Fruit fly (Drosophila melanogaster): ENCODE results near the gene CG43739.

CG43739 gene

DNA sequence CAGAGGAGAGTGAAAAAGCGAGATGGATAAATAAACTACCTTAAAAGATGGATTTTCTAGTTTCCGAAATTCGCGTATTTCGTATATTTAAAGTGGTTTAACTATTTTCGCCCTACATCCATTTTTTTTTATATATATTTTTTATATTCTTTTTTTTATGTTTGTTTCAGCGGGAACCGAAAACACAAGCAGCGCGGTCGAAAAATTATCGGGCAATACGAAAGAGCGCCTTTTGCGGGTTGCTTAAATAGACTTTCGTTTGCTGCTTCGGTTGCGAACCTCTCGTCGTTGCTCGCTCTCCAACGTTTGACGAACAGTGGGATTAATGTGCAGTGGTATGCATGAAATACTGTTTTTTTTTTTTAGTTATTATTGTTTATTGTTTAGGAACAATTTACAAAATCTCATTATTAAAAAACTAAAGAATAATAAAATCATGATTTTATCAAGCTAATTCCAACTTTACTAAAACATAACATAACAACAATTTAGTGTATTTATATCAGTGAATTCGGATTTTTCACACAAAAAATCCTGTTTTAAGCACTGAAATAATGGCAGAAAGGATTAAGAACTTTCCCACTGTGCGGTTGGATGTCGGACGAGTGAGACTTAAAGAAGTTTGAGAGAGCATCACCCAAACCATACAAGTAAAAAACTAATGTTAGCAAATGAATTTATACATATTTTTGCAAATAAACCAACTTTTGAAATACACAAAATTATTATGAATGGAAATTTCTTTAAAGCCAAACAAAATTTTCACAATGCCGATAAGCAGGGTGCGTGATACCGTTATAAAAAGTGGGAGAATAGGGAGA lies 1.3 kb downstream of the CG43739 start (continued):
- TF ChIP-seq Hr3 (GFP tag; optimal IDR thresholded peaks at IDR 0.05) (peak; percentile 70), CG17802 (tag; optimal IDR thresholded peaks at IDR 0.05) (peak; percentile 69), sens (GFP tag) (peak; percentile 95), CG7786 (GFP tag; optimal IDR thresholded peaks at IDR 0.05) (no peak), Dip2 (GFP tag; IDR thresholded peaks at IDR 0.05) (0 out of 2 replicates have a peak, but pooled peaks have one; percentile 30), CG12769 (tag; optimal IDR thresholded peaks at IDR 0.05) (no peak), Kr (GFP tag; optimal IDR thresholded peaks at IDR 0.05) (no peak), CG11085 (GFP tag; IDR thresholded peaks at IDR 0.05) (peak; percentile 87), vfl (GFP tag; optimal IDR thresholded peaks at IDR 0.05) (peak; percentile 51), cas (GFP tag; IDR thresholded peaks at IDR 0.05) (peak; percentile 61), CkIIα-i1 (GFP tag; IDR thresholded peaks at IDR 0.05) (no peak), CG14710 (tag; optimal IDR thresholded peaks at IDR 0.05) (peak; percentile 94), Dfd (GFP tag; optimal IDR thresholded peaks at IDR 0.05) (peak in 1 of 2 experiments; percentile 22), CG17361 (GFP tag; IDR thresholded peaks at IDR 0.05) (peak; percentile 99), Sox102F (GFP tag; optimal IDR thresholded peaks at IDR 0.05) (peak; percentile 75), Nf-YA (GFP tag; IDR thresholded peaks at IDR 0.05) (peak; percentile 85), chm (GFP tag; IDR thresholded peaks at IDR 0.05) (peak; percentile 55; the same call in 1 of the 2 replicates), CG2202 (tag; optimal IDR thresholded peaks at IDR 0.05) (peak; percentile 25), mld (GFP tag; IDR thresholded peaks at IDR 0.05; ENCODE audit: partially characterized antibody) (no peak), CG4404 (GFP tag; IDR thresholded peaks at IDR 0.05) (peak; percentile 86), sim (GFP tag; IDR thresholded peaks at IDR 0.05) (0 out of 2 replicates have a peak, but pooled peaks have one; percentile 46), tin (GFP tag; optimal IDR thresholded peaks at IDR 0.05) (peak; percentile 58), slp2 (GFP tag; optimal IDR thresholded peaks at IDR 0.05) (no peak), chif (GFP tag; optimal IDR thresholded peaks at IDR 0.05) (peak in 1 of 2 experiments; percentile 2), CG12942 (GFP tag; optimal IDR thresholded peaks at IDR 0.05) (peak; percentile 7), lab (GFP tag; optimal IDR thresholded peaks at IDR 0.05) (peak; percentile 96), Gug (GFP tag; IDR thresholded peaks at IDR 0.05) (peak; percentile 68; the same call in 3 of the 4 replicates), CG10543 (GFP tag; optimal IDR thresholded peaks at IDR 0.05) (peak; percentile 36), CG16813 (GFP tag; IDR thresholded peaks at IDR 0.05; ENCODE audit: partially characterized antibody) (no peak), CG5953 (GFP tag; IDR thresholded peaks at IDR 0.05) (no peak), CG12744 (GFP tag; optimal IDR thresholded peaks at IDR 0.05) (peak; percentile 4), dimm (GFP tag; IDR thresholded peaks at IDR 0.05) (no peak), hb (GFP tag; IDR thresholded peaks at IDR 0.05; ENCODE audit: partially characterized antibody) (no peak), Sox100B (GFP tag; optimal IDR thresholded peaks at IDR 0.05) (peak; percentile 94), CG7987 (GFP tag; optimal IDR thresholded peaks at IDR 0.05) (peak; percentile 83), CG12071 (GFP tag; optimal IDR thresholded peaks at IDR 0.05) (peak; percentile 82), Taf1 (GFP tag; IDR thresholded peaks at IDR 0.05) (peak; percentile 50; the same call in 1 of the 2 replicates), Awh (GFP tag; IDR thresholded peaks at IDR 0.05) (peak; percentile 84), Sin3A (optimal IDR thresholded peaks at IDR 0.05) (no peak), CG15073 (GFP tag; optimal IDR thresholded peaks at IDR 0.05) (peak; percentile 7), ewg (GFP tag; optimal IDR thresholded peaks at IDR 0.05) (peak; percentile 34), sob (GFP tag; IDR thresholded peaks at IDR 0.05) (no peak), zfh2 (GFP tag; optimal IDR thresholded peaks at IDR 0.05) (no peak), peb (GFP tag; IDR thresholded peaks at IDR 0.05) (peak; percentile 57; the same call in 1 of the 2 replicates), Oli (tag; optimal IDR thresholded peaks at IDR 0.05) (peak; percentile 74), MESR4 (GFP tag; optimal IDR thresholded peaks at IDR 0.05) (no peak), CG9215 (GFP tag; IDR thresholded peaks at IDR 0.05) (peak; percentile 89), Dp (GFP tag; optimal IDR thresholded peaks at IDR 0.05) (no peak), yki (optimal IDR thresholded peaks at IDR 0.05) (no peak), CG7963 (GFP tag; IDR thresholded peaks at IDR 0.05; ENCODE audit: partially characterized antibody) (no peak)
